In the genomic region with DNA sequence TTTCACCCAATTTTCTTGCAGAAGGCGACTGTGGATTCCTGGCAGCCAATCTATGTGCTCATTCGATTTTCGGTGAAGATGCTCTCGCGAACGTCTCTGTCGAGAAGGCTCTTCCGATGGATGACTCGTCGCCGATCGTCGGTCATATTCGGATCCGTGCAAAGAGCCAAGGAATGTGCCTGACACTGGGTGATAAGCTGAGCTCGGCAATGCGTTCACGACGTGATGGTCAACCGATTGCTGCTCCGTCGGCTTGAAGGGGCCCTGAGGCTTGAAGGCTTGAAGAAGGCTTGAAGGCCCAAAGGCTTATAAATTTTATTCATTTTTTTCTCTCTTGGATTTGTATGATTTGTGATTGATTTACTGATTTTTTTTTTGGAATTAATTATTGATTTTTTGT, we compare ENCODE assay signal across 2 worm cellular contexts.
A peak's percentile ranks its signal among the peaks of the same experiment; 100 is the strongest.
TF ChIP-seq lines count a peak whose summit lies in the region.

No protein-coding gene starts in this region.

TF ChIP-seq in whole organism, L4 larva, 104 proteins besides CTCF, POLR2A, EP300 and RAD21:
- TF ChIP-seq spr-1 (tag; optimal IDR thresholded peaks at IDR 0.05; lab: Kevin White, UChicago) (no peak), nhr-6 (tag; optimal IDR thresholded peaks at IDR 0.05; lab: Kevin White, UChicago) (no peak), daf-16 (GFP tag; optimal IDR thresholded peaks at IDR 0.05; lab: Kevin White, UChicago) (no peak), daf-16 (tag; optimal IDR thresholded peaks at IDR 0.05; lab: Kevin White, UChicago) (no peak), nhr-111 (GFP tag; optimal IDR thresholded peaks at IDR 0.05; lab: Kevin White, UChicago) (no peak), set-16 (GFP tag; IDR thresholded peaks at IDR 0.05; lab: Robert Waterston, UW) (peak; percentile 51), lin-29 (GFP tag; IDR thresholded peaks at IDR 0.05; lab: Robert Waterston, UW) (no peak), snpc-4 (tag; optimal IDR thresholded peaks at IDR 0.05; lab: Kevin White, UChicago) (no peak)

TF ChIP-seq in whole organism, young adult, 124 proteins besides CTCF, POLR2A, EP300 and RAD21:
- TF ChIP-seq zfh-2 (GFP tag; conservative IDR thresholded peaks at IDR 0.05; lab: Robert Waterston, UW) = peak; percentile 67
- TF ChIP-seq lin-40 (tag; optimal IDR thresholded peaks at IDR 0.05; lab: Kevin White, UChicago) = no peak
TF ChIP-seq in whole organism, young adult: peak in this region for 1.
